Fruit fly (Drosophila melanogaster) whole organism, embryonic: ENCODE results near the gene Shaw.

Source experiments
- Blimp-1 ChIP-seq: fragments of 200-800 bp; sonication (Bioruptor generic); optimal IDR thresholded peaks from 3 replicates; lab custom pipeline; 2018; ENCODE audit warnings: missing biosample characterization, missing genetic modification characterization, mild to moderate bottlenecking, moderate library complexity, missing genetic modification reagents
- CG10366 ChIP-seq: fragments of 200-800 bp; sonication (Bioruptor generic); IDR thresholded peaks from 2 replicates; pipeline ENCODE4 v1.3.6; 2022; ENCODE audit warnings: missing biosample characterization, missing genetic modification characterization
- CG10959 ChIP-seq: fragments of 200-800 bp; sonication (Bioruptor generic); IDR thresholded peaks from 2 replicates; pipeline ENCODE4 v1.3.6; 2022; ENCODE audit warnings: missing biosample characterization, missing genetic modification characterization
- CG13424 ChIP-seq: fragments of 200-800 bp; sonication (Bioruptor generic); optimal IDR thresholded peaks from 2 replicates; lab custom pipeline; 2019; ENCODE audit warnings: missing biosample characterization, mild to moderate bottlenecking, missing genetic modification characterization, moderate library complexity
- CG1603 ChIP-seq: fragments of 200-800 bp; sonication (Bioruptor generic); optimal IDR thresholded peaks from 2 replicates; lab custom pipeline; 2019; ENCODE audit warnings: missing biosample characterization, mild to moderate bottlenecking, missing genetic modification characterization, moderate library complexity
- CG17328 ChIP-seq: fragments of 200-800 bp; sonication (Bioruptor generic); IDR thresholded peaks from 2 replicates; pipeline ENCODE4 v1.3.6; 2022; ENCODE audit warnings: missing biosample characterization, missing genetic modification characterization
- CG17385 ChIP-seq: fragments of 200-800 bp; sonication (Bioruptor generic); optimal IDR thresholded peaks from 3 replicates; lab custom pipeline; 2018; ENCODE audit warnings: missing biosample characterization, mild to moderate bottlenecking, missing genetic modification characterization
- CG1792 ChIP-seq: fragments of 200-800 bp; sonication (Bioruptor generic); optimal IDR thresholded peaks from 2 replicates; lab custom pipeline; 2016; ENCODE audit warnings: missing biosample characterization, missing genetic modification characterization
- CG18599 ChIP-seq: fragments of 200-800 bp; sonication (Bioruptor generic); optimal IDR thresholded peaks from 3 replicates; lab custom pipeline; 2017; ENCODE audit warnings: missing biosample characterization, missing genetic modification characterization, mild to moderate bottlenecking, moderate library complexity, missing genetic modification reagents
- CG18619 ChIP-seq: fragments of 200-800 bp; sonication (Bioruptor generic); optimal IDR thresholded peaks from 3 replicates; lab custom pipeline; 2017; ENCODE audit warnings: missing biosample characterization, mild to moderate bottlenecking, missing genetic modification characterization
- CG2129 ChIP-seq: fragments of 200-800 bp; sonication (Bioruptor generic); IDR thresholded peaks from 2 replicates; pipeline ENCODE4 v1.3.6; 2022; ENCODE audit warnings: missing biosample characterization, missing genetic modification characterization; ENCODE audit not compliant: partially characterized antibody
- CG2199 ChIP-seq: fragments of 200-800 bp; sonication (Bioruptor generic); IDR thresholded peaks from 3 replicates; pipeline ENCODE4 v1.3.6; 2022; ENCODE audit warnings: missing biosample characterization, missing genetic modification characterization
- CG32532 ChIP-seq: fragments of 200-800 bp; sonication (Bioruptor generic); IDR thresholded peaks from 2 replicates; pipeline ENCODE4 v1.3.6; 2022; ENCODE audit warnings: missing biosample characterization, missing genetic modification characterization
- CG3281 ChIP-seq: fragments of 200-800 bp; sonication (Bioruptor generic); optimal IDR thresholded peaks from 3 replicates; lab custom pipeline; 2017; ENCODE audit warnings: missing biosample characterization, mild to moderate bottlenecking, missing genetic modification characterization
- CG34376 ChIP-seq: fragments of 200-800 bp; sonication (Bioruptor generic); optimal IDR thresholded peaks from 2 replicates; lab custom pipeline; 2018; ENCODE audit warnings: missing biosample characterization, mild to moderate bottlenecking, missing genetic modification characterization
- CG3847 ChIP-seq: fragments of 200-800 bp; sonication (Bioruptor generic); IDR thresholded peaks from 2 replicates; pipeline ENCODE4 v1.3.6; 2022; ENCODE audit warnings: missing biosample characterization, missing genetic modification characterization
- CG7372 ChIP-seq: fragments of 200-800 bp; sonication (Bioruptor generic); IDR thresholded peaks from 2 replicates; pipeline ENCODE4 v1.3.6; 2022; ENCODE audit warnings: missing biosample characterization, missing genetic modification characterization
- CG7556 ChIP-seq: fragments of 200-800 bp; sonication (Bioruptor generic); optimal IDR thresholded peaks from 2 replicates; lab custom pipeline; 2017; ENCODE audit warnings: missing biosample characterization, mild to moderate bottlenecking, missing genetic modification characterization
- CG7839 ChIP-seq: fragments of 200-800 bp; sonication (Bioruptor generic); optimal IDR thresholded peaks from 3 replicates; lab custom pipeline; 2018; ENCODE audit warnings: missing biosample characterization, mild to moderate bottlenecking, missing genetic modification characterization, moderate library complexity
- CG9609 ChIP-seq: fragments of 200-800 bp; sonication (Bioruptor generic); optimal IDR thresholded peaks from 3 replicates; lab custom pipeline; 2016; ENCODE audit warnings: missing biosample characterization, missing genetic modification characterization
- CG9727 ChIP-seq: fragments of 200-800 bp; sonication (Bioruptor generic); optimal IDR thresholded peaks from 3 replicates; lab custom pipeline; 2017; ENCODE audit warnings: missing biosample characterization, mild to moderate bottlenecking, missing genetic modification characterization
- CTCF ChIP-seq: fragments of 200-800 bp; sonication (Bioruptor generic); optimal IDR thresholded peaks from 2 replicates; lab custom pipeline; 2017; ENCODE audit warnings: missing biosample characterization, mild to moderate bottlenecking, missing genetic modification characterization, moderate library complexity
- CoRest ChIP-seq: fragments of 200-800 bp; sonication (Bioruptor generic); optimal IDR thresholded peaks from 3 replicates; lab custom pipeline; 2018; ENCODE audit warnings: missing biosample characterization, mild to moderate bottlenecking, missing genetic modification characterization, moderate library complexity
- Dbx ChIP-seq: fragments of 200-800 bp; sonication (Bioruptor generic); IDR thresholded peaks from 3 replicates; pipeline ENCODE4 v1.3.6; 2022; ENCODE audit warnings: missing biosample characterization, missing genetic modification characterization
- Dip2 ChIP-seq: fragments of 200-800 bp; sonication (Bioruptor generic); IDR thresholded peaks from 2 replicates; pipeline ENCODE4 v1.3.6; 2022; ENCODE audit warnings: missing biosample characterization, missing genetic modification characterization
- Drgx ChIP-seq: fragments of 200-800 bp; sonication (Bioruptor generic); IDR thresholded peaks from 2 replicates; pipeline ENCODE4 v1.3.6; 2022; ENCODE audit warnings: missing biosample characterization, missing genetic modification characterization
- Ets65A ChIP-seq: fragments of 200-800 bp; sonication (Bioruptor generic); peaks from one replicate; lab custom pipeline; 2016; ENCODE audit warnings: missing biosample characterization, missing genetic modification characterization
- Ets97D ChIP-seq: fragments of 200-800 bp; sonication (Bioruptor generic); optimal IDR thresholded peaks from 3 replicates; lab custom pipeline; 2016; ENCODE audit warnings: missing biosample characterization, missing genetic modification characterization
- H15 ChIP-seq: fragments of 200-800 bp; sonication (Bioruptor generic); IDR thresholded peaks from 3 replicates; pipeline ENCODE4 v1.3.6; 2022; ENCODE audit warnings: missing biosample characterization, missing genetic modification characterization
- HHEX ChIP-seq: fragments of 200-800 bp; sonication (Bioruptor generic); optimal IDR thresholded peaks from 3 replicates; lab custom pipeline; 2017; ENCODE audit warnings: missing biosample characterization, mild to moderate bottlenecking, missing genetic modification characterization, missing genetic modification reagents
- HLH54F ChIP-seq: fragments of 200-800 bp; sonication (Bioruptor generic); optimal IDR thresholded peaks from 3 replicates; lab custom pipeline; 2016; ENCODE audit warnings: missing biosample characterization, missing genetic modification characterization
- Hmx ChIP-seq: fragments of 200-800 bp; sonication (Bioruptor generic); optimal IDR thresholded peaks from 2 replicates; lab custom pipeline; 2016; ENCODE audit warnings: missing biosample characterization, missing genetic modification characterization
- Hr3 ChIP-seq: fragments of 200-800 bp; sonication (Bioruptor generic); optimal IDR thresholded peaks from 3 replicates; lab custom pipeline; 2016; ENCODE audit warnings: missing biosample characterization, missing genetic modification characterization
- Jarid2 ChIP-seq: fragments of 200-800 bp; sonication (Bioruptor generic); optimal IDR thresholded peaks from 3 replicates; lab custom pipeline; 2017; ENCODE audit warnings: mild to moderate bottlenecking, missing biosample characterization, missing genetic modification reagents, missing genetic modification characterization
- Lim3 ChIP-seq: fragments of 200-800 bp; sonication (Bioruptor generic); IDR thresholded peaks from 2 replicates; pipeline ENCODE4 v1.3.6; 2022; ENCODE audit warnings: missing biosample characterization, missing genetic modification characterization
- Nf-YA ChIP-seq: fragments of 200-800 bp; sonication (Bioruptor generic); IDR thresholded peaks from 2 replicates; pipeline ENCODE4 v1.3.6; 2022; ENCODE audit warnings: missing biosample characterization, missing genetic modification characterization
- Nf-YC ChIP-seq: fragments of 200-800 bp; optimal IDR thresholded peaks from 3 replicates; lab custom pipeline; 2019; ENCODE audit warnings: missing biosample characterization, mild to moderate bottlenecking, missing genetic modification characterization, moderate library complexity
- Poxn ChIP-seq: fragments of 200-800 bp; sonication (Bioruptor generic); IDR thresholded peaks from 2 replicates; pipeline ENCODE4 v1.3.6; 2022; ENCODE audit warnings: missing biosample characterization, missing genetic modification characterization
- TFAM ChIP-seq: fragments of 200-800 bp; sonication (Bioruptor generic); optimal IDR thresholded peaks from 2 replicates; lab custom pipeline; 2017; ENCODE audit warnings: missing biosample characterization, missing genetic modification characterization, inconsistent platforms
- bab2 ChIP-seq: fragments of 200-800 bp; sonication (Bioruptor generic); optimal IDR thresholded peaks from 2 replicates; lab custom pipeline; 2016; ENCODE audit warnings: missing biosample characterization, missing genetic modification characterization
- fd3F ChIP-seq: fragments of 200-800 bp; sonication (Bioruptor generic); optimal IDR thresholded peaks from 2 replicates; lab custom pipeline; 2018; ENCODE audit warnings: missing biosample characterization, mild to moderate bottlenecking, missing genetic modification characterization, moderate library complexity
- jumu ChIP-seq: fragments of 200-800 bp; sonication (Bioruptor generic); optimal IDR thresholded peaks from 3 replicates; lab custom pipeline; 2016; ENCODE audit warnings: missing biosample characterization, missing genetic modification characterization
- lab ChIP-seq: fragments of 200-800 bp; sonication (Bioruptor generic); optimal IDR thresholded peaks from 3 replicates; lab custom pipeline; 2017; ENCODE audit warnings: missing biosample characterization, missing genetic modification characterization, mild to moderate bottlenecking, moderate library complexity, missing genetic modification reagents
- pan ChIP-seq, 4 experiments: fragments of >200 bp in 3 of 4; fragments of 200-800 bp in 1 of 4; sonication (Bioruptor generic) in 1 of 4; optimal IDR thresholded peaks in 3 of 4; IDR thresholded peaks in 1 of 4; 2 replicates each; pipeline versions ENCODE4 v1.3.6 to Lab custom; 2017 to 2022; ENCODE audit warnings: missing biosample characterization in 2 of 4, missing genetic modification characterization in 2 of 4, mixed read lengths in 1 of 4
- ro ChIP-seq: fragments of 200-800 bp; sonication (Bioruptor generic); IDR thresholded peaks from 2 replicates; pipeline ENCODE4 v1.3.6; 2022; ENCODE audit warnings: missing biosample characterization, missing genetic modification characterization
- sim ChIP-seq: fragments of 200-800 bp; sonication (Bioruptor generic); IDR thresholded peaks from 2 replicates; pipeline ENCODE4 v1.3.6; 2022; ENCODE audit warnings: missing biosample characterization, missing genetic modification characterization
- toy ChIP-seq: fragments of 200-800 bp; sonication (Bioruptor generic); IDR thresholded peaks from 2 replicates; pipeline ENCODE4 v1.3.6; 2022; ENCODE audit warnings: missing biosample characterization, missing genetic modification characterization
- usp ChIP-seq: fragments of >200 bp; optimal IDR thresholded peaks from 2 replicates; lab custom pipeline; 2017; ENCODE audit warnings: missing biosample characterization, missing genetic modification characterization
- vfl ChIP-seq: fragments of 200-800 bp; sonication (Bioruptor generic); optimal IDR thresholded peaks from 2 replicates; lab custom pipeline; 2016; ENCODE audit warnings: missing biosample characterization, missing genetic modification characterization
- vvl ChIP-seq: fragments of 200-800 bp; sonication (Bioruptor generic); IDR thresholded peaks from 2 replicates; pipeline ENCODE4 v1.3.6; 2022; ENCODE audit warnings: missing biosample characterization, missing genetic modification characterization

The Shaw gene

DNA sequence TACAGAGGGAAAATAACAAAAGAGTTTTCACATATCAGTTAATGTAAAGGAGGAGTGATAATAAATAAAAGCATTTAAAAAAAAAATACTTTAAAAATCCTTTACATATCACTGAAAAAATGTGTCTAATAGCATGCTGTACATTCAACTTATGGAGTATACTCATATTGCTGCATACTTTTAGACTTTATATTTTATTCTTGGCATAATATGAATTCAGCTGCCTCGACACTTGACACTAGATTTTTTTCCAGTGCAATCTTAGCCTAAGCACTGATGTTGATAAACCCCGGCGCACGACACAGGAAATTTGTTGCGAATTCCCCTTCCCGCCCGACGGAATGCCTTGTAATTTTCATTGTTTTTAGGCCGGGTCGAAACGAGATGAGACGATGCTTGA lies 22.5 kb downstream of the Shaw start (continued):
- TF ChIP-seq Jarid2 (GFP tag; lab: Kevin White, UChicago): no peak
- peak; percentile 35 for TF ChIP-seq CG7556

dm6 chr2L:3748691-3749090 lies 30.7 kb downstream of the Shaw start:
- no peak for TF ChIP-seq CG10366 (GFP tag; lab: Robert Waterston, UW)
- TF ChIP-seq HHEX (GFP tag; lab: Kevin White, UChicago): peak; percentile 28
- TF ChIP-seq CG3847 (GFP tag; lab: Robert Waterston, UW): 0 out of 2 replicates have a peak, but pooled peaks have one; percentile 9
- no peak for TF ChIP-seq Dip2
- peak; percentile 5 for TF ChIP-seq CG17385 (GFP tag; lab: Kevin White, UChicago)
- TF ChIP-seq CG13424: peak; percentile 2
- TF ChIP-seq HLH54F (GFP tag; lab: Kevin White, UChicago): no peak
- TF ChIP-seq CG1603 (tag; lab: Kevin White, UChicago): peak; percentile 29
- no peak for TF ChIP-seq CG1792 (GFP tag; lab: Kevin White, UChicago)
- TF ChIP-seq usp (GFP tag; lab: Kevin White, UChicago): no peak
- TF ChIP-seq ro (GFP tag; lab: Robert Waterston, UW): no peak
- no peak for TF ChIP-seq CoRest (tag; lab: Kevin White, UChicago)
- TF ChIP-seq Lim3: no peak
- TF ChIP-seq CG3281 (GFP tag; lab: Kevin White, UChicago): peak; percentile 22
- TF ChIP-seq CG7372 (GFP tag; lab: Robert Waterston, UW): no peak
- peak; percentile 72 for TF ChIP-seq Ets65A
- TF ChIP-seq fd3F (GFP tag; lab: Kevin White, UChicago): no peak
- TF ChIP-seq Hmx (GFP tag; lab: Kevin White, UChicago): no peak
- no peak for TF ChIP-seq TFAM (GFP tag; lab: Kevin White, UChicago)
- TF ChIP-seq CG32532 (GFP tag; lab: Robert Waterston, UW): peak; percentile 58; the same call in 1 of the 2 replicates
- no peak for TF ChIP-seq Drgx (GFP tag; lab: Robert Waterston, UW)
- TF ChIP-seq CG10959: no peak
- TF ChIP-seq vvl (GFP tag; lab: Robert Waterston, UW): peak; percentile 48; the same call in 1 of the 2 replicates
- TF ChIP-seq CG2199 (GFP tag; lab: Robert Waterston, UW): peak; percentile 9; the same call in 1 of the 3 replicates
- no peak for TF ChIP-seq Hr3
- peak; percentile 85 for TF ChIP-seq Ets97D (GFP tag; lab: Kevin White, UChicago)
- TF ChIP-seq CG18599 (GFP tag; lab: Kevin White, UChicago): peak; percentile 66
- no peak for TF ChIP-seq CG17328
- TF ChIP-seq CG9609: no peak
- TF ChIP-seq lab (GFP tag; lab: Kevin White, UChicago): peak; percentile 63
- TF ChIP-seq CG18619: peak; percentile 10
- TF ChIP-seq Poxn (GFP tag; lab: Robert Waterston, UW): no peak
- no peak for TF ChIP-seq toy (GFP tag; lab: Robert Waterston, UW)
- no peak for TF ChIP-seq CG2129 (GFP tag; lab: Robert Waterston, UW)
- no peak for TF ChIP-seq pan (optimal IDR thresholded peaks at IDR 0.05; lab: Kevin White, UChicago)
- peak in 1 of 2 experiments; percentile 44 for TF ChIP-seq pan (GFP tag; optimal IDR thresholded peaks at IDR 0.05 in 1 of 2, IDR thresholded peaks at IDR 0.05 in 1 of 2)
- TF ChIP-seq sim (GFP tag; lab: Robert Waterston, UW): no peak
- peak; percentile 29 for TF ChIP-seq CG9727 (GFP tag; lab: Kevin White, UChicago)
- TF ChIP-seq CG7839: peak; percentile 34
- no peak for TF ChIP-seq H15 (GFP tag; lab: Robert Waterston, UW)
- TF ChIP-seq jumu (GFP tag; lab: Kevin White, UChicago): no peak
- TF ChIP-seq Blimp-1 (GFP tag; lab: Kevin White, UChicago): no peak
- TF ChIP-seq CG34376 (GFP tag; lab: Kevin White, UChicago): no peak
- no peak for TF ChIP-seq bab2 (GFP tag; lab: Kevin White, UChicago)
- no peak for TF ChIP-seq Nf-YC (tag; lab: Kevin White, UChicago)
- TF ChIP-seq CTCF (GFP tag; lab: Kevin White, UChicago): peak; percentile 49
- TF ChIP-seq Dbx (GFP tag; lab: Robert Waterston, UW): peak; percentile 35; the same call in 1 of the 3 replicates
- TF ChIP-seq Nf-YA: no peak
- no peak for TF ChIP-seq vfl (GFP tag; lab: Kevin White, UChicago)
